Fruit fly (Drosophila melanogaster): ENCODE measurements around the gene Cyp9f3.

Cyp9f3 gene

DNA sequence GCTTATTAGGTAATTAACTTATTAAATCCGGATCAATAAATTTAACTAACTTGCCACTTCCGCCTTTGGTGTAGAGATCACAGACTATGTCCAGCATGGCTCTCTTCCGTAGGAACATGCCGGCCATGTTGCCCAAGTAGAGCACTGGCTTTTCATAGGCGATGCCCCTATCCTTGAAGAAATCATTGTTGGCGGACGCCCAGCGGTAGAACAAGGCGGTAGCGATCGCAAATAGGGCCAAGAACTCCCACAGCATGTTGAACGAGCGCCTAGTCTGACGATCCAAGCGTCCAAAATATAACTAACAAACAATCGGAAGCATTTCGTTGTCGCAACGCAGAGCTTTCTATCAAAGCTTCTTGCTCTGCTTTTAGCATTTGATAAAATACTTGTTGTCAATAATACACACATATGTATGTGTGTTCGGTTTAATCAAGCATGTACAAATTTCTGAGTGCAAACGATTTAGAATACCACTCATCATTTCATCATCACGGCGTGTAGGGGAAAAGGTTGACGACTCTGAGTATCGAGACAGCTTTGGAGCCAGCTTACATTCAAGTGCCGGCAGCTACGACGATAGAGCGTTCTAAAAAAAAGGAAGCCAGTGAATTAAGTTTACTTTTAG lies at the start of gene Cyp9f3 (continued):
- TF ChIP-seq CG8944 (GFP tag; optimal IDR thresholded peaks at IDR 0.05) (no peak), otp (GFP tag; IDR thresholded peaks at IDR 0.05) (no peak), CG4617 (GFP tag; optimal IDR thresholded peaks at IDR 0.05; ENCODE audit: borderline replicate concordance) (no peak), CG17829 (tag; optimal IDR thresholded peaks at IDR 0.05) (no peak), sug (tag; optimal IDR thresholded peaks at IDR 0.05) (peak; percentile 2), CG18011 (GFP tag; optimal IDR thresholded peaks at IDR 0.05) (peak; percentile 9), CG32767 (GFP tag; IDR thresholded peaks at IDR 0.05) (0 out of 2 replicates have a peak, but pooled peaks have one; percentile 9), nom (GFP tag; optimal IDR thresholded peaks at IDR 0.05) (no peak), Ets65A (GFP tag) (peak; percentile 50), CG7928 (GFP tag; optimal IDR thresholded peaks at IDR 0.05) (no peak), Jarid2 (GFP tag; optimal IDR thresholded peaks at IDR 0.05) (peak; percentile 54), HLH3B (GFP tag; IDR thresholded peaks at IDR 0.05) (no peak), CG34376 (GFP tag; optimal IDR thresholded peaks at IDR 0.05) (peak; percentile 96), Sry-β (GFP tag; optimal IDR thresholded peaks at IDR 0.05) (no peak), sens-2 (GFP tag; IDR thresholded peaks at IDR 0.05) (no peak), insv (GFP tag; optimal IDR thresholded peaks at IDR 0.05) (no peak), Kr (GFP tag; optimal IDR thresholded peaks at IDR 0.05) (no peak), crp (GFP tag; optimal IDR thresholded peaks at IDR 0.05) (no peak), MBD-R2 (GFP tag; IDR thresholded peaks at IDR 0.05) (no peak), gt (GFP tag; IDR thresholded peaks at IDR 0.05) (no peak), CG15073 (GFP tag; optimal IDR thresholded peaks at IDR 0.05) (no peak), CG9932 (GFP tag; IDR thresholded peaks at IDR 0.05) (no peak), peb (GFP tag; IDR thresholded peaks at IDR 0.05) (no peak), Rfx (GFP tag; IDR thresholded peaks at IDR 0.05) (no peak), GATAe (GFP tag; conservative IDR thresholded peaks at IDR 0.05) (no peak; the same call in 1 of the 2 replicates), HHEX (GFP tag; optimal IDR thresholded peaks at IDR 0.05) (no peak), CG15479 (GFP tag; optimal IDR thresholded peaks at IDR 0.05) (no peak), MESR4 (GFP tag; optimal IDR thresholded peaks at IDR 0.05) (no peak), hkb (optimal IDR thresholded peaks at IDR 0.05) (no peak), hkb (GFP tag; IDR thresholded peaks at IDR 0.05) (no peak), repo (GFP tag; optimal IDR thresholded peaks at IDR 0.05) (no peak), Poxn (GFP tag; IDR thresholded peaks at IDR 0.05) (no peak), dysf (GFP tag; IDR thresholded peaks at IDR 0.05) (0 out of 3 replicates have a peak, but pooled peaks have one; percentile 22), onecut (GFP tag; IDR thresholded peaks at IDR 0.05) (no peak), sob (GFP tag; IDR thresholded peaks at IDR 0.05) (no peak), CG3838 (GFP tag; optimal IDR thresholded peaks at IDR 0.05) (peak; percentile 10), yki (optimal IDR thresholded peaks at IDR 0.05) (no peak), Tbp (GFP tag; optimal IDR thresholded peaks at IDR 0.05) (no peak), lab (GFP tag; optimal IDR thresholded peaks at IDR 0.05) (peak; percentile 25), knrl (GFP tag; IDR thresholded peaks at IDR 0.05; ENCODE audit: partially characterized antibody) (no peak), Ets97D (GFP tag; optimal IDR thresholded peaks at IDR 0.05) (no peak), Lhr (GFP tag; optimal IDR thresholded peaks at IDR 0.05) (no peak), Blimp-1 (GFP tag; optimal IDR thresholded peaks at IDR 0.05) (no peak), pnt (GFP tag; optimal IDR thresholded peaks at IDR 0.05) (no peak), bab2 (GFP tag; optimal IDR thresholded peaks at IDR 0.05) (no peak), gcm (GFP tag; optimal IDR thresholded peaks at IDR 0.05) (no peak), gro (GFP tag; optimal IDR thresholded peaks at IDR 0.05) (peak; percentile 14), CG10654 (GFP tag; optimal IDR thresholded peaks at IDR 0.05) (no peak), CG8089 (GFP tag; optimal IDR thresholded peaks at IDR 0.05) (no peak), sc (optimal IDR thresholded peaks at IDR 0.05) (no peak), sc (GFP tag; optimal IDR thresholded peaks at IDR 0.05) (no peak), luna (GFP tag; optimal IDR thresholded peaks at IDR 0.05) (no peak)

Measured in whole organism, embryonic.